Worm (Caenorhabditis elegans) whole organism, mixed stage, embryonic: ENCODE data around the gene rpl-7A.

Experiments used
- blmp-1 ChIP-seq: fragments of 150-350 bp; optimal IDR thresholded peaks from 2 replicates; lab custom pipeline; 2014; ENCODE audit warnings: missing biosample characterization, missing genetic modification characterization
- unc-39 ChIP-seq: fragments of 150-350 bp; optimal IDR thresholded peaks from 2 replicates; lab custom pipeline; 2014; ENCODE audit warnings: missing biosample characterization, missing genetic modification characterization

DNA sequence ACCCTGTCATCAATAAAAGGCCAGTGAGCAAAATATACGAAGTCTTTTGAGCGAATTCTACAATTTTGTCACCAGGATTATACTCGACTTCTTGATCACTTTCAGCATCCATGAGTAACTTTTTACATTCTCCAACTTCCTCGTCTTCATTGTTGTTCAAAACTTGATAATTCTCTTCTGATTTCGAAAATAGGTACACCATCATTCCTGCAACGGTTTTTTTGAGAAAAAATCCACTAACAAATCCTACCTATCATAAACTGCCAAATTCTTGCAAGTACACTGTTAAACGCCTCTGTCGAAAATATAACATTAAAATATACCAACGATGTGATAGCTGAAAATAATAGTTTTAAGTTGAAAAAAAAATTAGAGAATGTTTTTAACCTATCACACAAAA, 45.6 kb downstream of the rpl-7A start:
- TF ChIP-seq unc-39 (tag; lab: Kevin White, UChicago) = no peak
- TF ChIP-seq blmp-1 (tag; lab: Kevin White, UChicago) = no peak
